Fruit fly (Drosophila melanogaster) whole organism, embryonic: ENCODE data around the gene CG43245.
A peak's percentile ranks its signal among the peaks of the same experiment; 100 is the strongest.

ENCODE experiments used
- Awh ChIP-seq: fragments of 200-800 bp; sonication (Bioruptor generic); IDR thresholded peaks from 2 replicates; pipeline ENCODE4, ENCODE4 v1.3.6; 2022; ENCODE audit warnings: missing biosample characterization, missing genetic modification characterization
- Bteb2 ChIP-seq: fragments of 200-800 bp; sonication (Bioruptor generic); optimal IDR thresholded peaks from 2 replicates; lab custom pipeline; 2016; ENCODE audit warnings: missing biosample characterization, missing genetic modification characterization
- CG10565 ChIP-seq: fragments of 200-800 bp; sonication (Bioruptor generic); optimal IDR thresholded peaks from 3 replicates; lab custom pipeline; 2016; ENCODE audit warnings: missing biosample characterization, mild to moderate bottlenecking, missing genetic modification characterization
- CG12219 ChIP-seq: fragments of 200-800 bp; sonication (Bioruptor generic); optimal IDR thresholded peaks from 3 replicates; lab custom pipeline; 2018; ENCODE audit warnings: missing biosample characterization, mild to moderate bottlenecking, missing genetic modification characterization
- CG13624 ChIP-seq: fragments of 200-800 bp; sonication (Bioruptor generic); optimal IDR thresholded peaks from 2 replicates; lab custom pipeline; 2016; ENCODE audit warnings: missing biosample characterization, missing genetic modification characterization
- CG15011 ChIP-seq: fragments of 200-800 bp; sonication (Bioruptor generic); optimal IDR thresholded peaks from 3 replicates; lab custom pipeline; 2018; ENCODE audit warnings: missing biosample characterization, mild to moderate bottlenecking, missing genetic modification characterization
- CG15479 ChIP-seq: fragments of 200-800 bp; sonication (Bioruptor generic); optimal IDR thresholded peaks from 3 replicates; lab custom pipeline; 2019; ENCODE audit warnings: missing biosample characterization, mild to moderate bottlenecking, missing genetic modification characterization, moderate library complexity
- CG1602 ChIP-seq: fragments of 200-800 bp; sonication (Bioruptor generic); optimal IDR thresholded peaks from 3 replicates; lab custom pipeline; 2016; ENCODE audit warnings: missing biosample characterization, missing genetic modification characterization
- CG16779 ChIP-seq: fragments of 200-800 bp; sonication (Bioruptor generic); IDR thresholded peaks from 2 replicates; pipeline ENCODE4 v1.3.6; 2022; ENCODE audit warnings: missing biosample characterization, missing genetic modification characterization
- CG17802 ChIP-seq: fragments of 200-800 bp; sonication (Bioruptor generic); optimal IDR thresholded peaks from 2 replicates; lab custom pipeline; 2018; ENCODE audit warnings: missing biosample characterization, mild to moderate bottlenecking, missing genetic modification characterization, moderate library complexity
- CG18011 ChIP-seq: fragments of 200-800 bp; sonication (Bioruptor generic); optimal IDR thresholded peaks from 2 replicates; lab custom pipeline; 2017; ENCODE audit warnings: missing biosample characterization, missing genetic modification characterization, mild to moderate bottlenecking, moderate library complexity, missing genotype
- CG31224 ChIP-seq: fragments of 200-800 bp; sonication (Bioruptor generic); IDR thresholded peaks from 2 replicates; pipeline ENCODE4 v1.3.6; 2022; ENCODE audit warnings: missing biosample characterization, missing genetic modification characterization
- CG3407 ChIP-seq: fragments of 200-800 bp; sonication (Bioruptor generic); optimal IDR thresholded peaks from 2 replicates; lab custom pipeline; 2018; ENCODE audit warnings: missing biosample characterization, mild to moderate bottlenecking, missing genetic modification characterization
- CG34224 ChIP-seq: fragments of 200-800 bp; sonication (Bioruptor generic); IDR thresholded peaks from 3 replicates; pipeline ENCODE4 v1.3.6; 2022; ENCODE audit warnings: missing biosample characterization, missing genetic modification characterization; ENCODE audit not compliant: partially characterized antibody
- CG3726 ChIP-seq: fragments of 200-800 bp; sonication (Bioruptor generic); IDR thresholded peaks from 3 replicates; pipeline ENCODE4, ENCODE4 v1.3.6; 2022; ENCODE audit warnings: missing biosample characterization, missing genetic modification characterization
- CG7357 ChIP-seq: fragments of 200-800 bp; sonication (Bioruptor generic); IDR thresholded peaks from 3 replicates; pipeline ENCODE4 v1.3.6; 2022; ENCODE audit warnings: missing biosample characterization, missing genetic modification characterization
- CG8290 ChIP-seq, 3 experiments: fragments of 200-800 bp; sonication (Bioruptor generic); optimal IDR thresholded peaks; 2 replicates each; lab custom pipeline; 2016 to 2019; ENCODE audit warnings: missing biosample characterization in 3 of 3, missing genetic modification characterization in 3 of 3, mild to moderate bottlenecking in 2 of 3, moderate library complexity in 1 of 3
- CG9215 ChIP-seq: fragments of 200-800 bp; sonication (Bioruptor generic); IDR thresholded peaks from 2 replicates; pipeline ENCODE4 v1.3.6; 2022; ENCODE audit warnings: missing biosample characterization, missing genetic modification characterization
- CG9609 ChIP-seq: fragments of 200-800 bp; sonication (Bioruptor generic); optimal IDR thresholded peaks from 3 replicates; lab custom pipeline; 2016; ENCODE audit warnings: missing biosample characterization, missing genetic modification characterization
- CG9797 ChIP-seq: fragments of 200-800 bp; sonication (Bioruptor generic); optimal IDR thresholded peaks from 3 replicates; lab custom pipeline; 2018; ENCODE audit warnings: missing biosample characterization, mild to moderate bottlenecking, missing genetic modification characterization
- CrebB ChIP-seq: fragments of 200-800 bp; sonication (Bioruptor generic); optimal IDR thresholded peaks from 3 replicates; lab custom pipeline; 2018; ENCODE audit warnings: missing biosample characterization, mild to moderate bottlenecking, missing genetic modification characterization
- Dad ChIP-seq: fragments of 200-800 bp; sonication (Bioruptor generic); optimal IDR thresholded peaks from 3 replicates; lab custom pipeline; 2016; ENCODE audit warnings: missing biosample characterization, missing genetic modification characterization
- Dip3 ChIP-seq: fragments of 200-800 bp; sonication (Bioruptor generic); optimal IDR thresholded peaks from 3 replicates; lab custom pipeline; 2016; ENCODE audit warnings: missing biosample characterization, missing genetic modification characterization
- Doc3 ChIP-seq: fragments of 200-800 bp; sonication (Bioruptor generic); IDR thresholded peaks from 3 replicates; pipeline ENCODE4 v1.3.6; 2022; ENCODE audit warnings: missing biosample characterization, missing genetic modification characterization; ENCODE audit not compliant: partially characterized antibody
- Hey ChIP-seq: fragments of 200-800 bp; sonication (Bioruptor generic); optimal IDR thresholded peaks from 3 replicates; lab custom pipeline; 2018; ENCODE audit warnings: missing biosample characterization, mild to moderate bottlenecking, missing genetic modification characterization
- Hmr ChIP-seq: fragments of 200-800 bp; sonication (Bioruptor generic); optimal IDR thresholded peaks from 3 replicates; lab custom pipeline; 2017; ENCODE audit warnings: mild to moderate bottlenecking, missing biosample characterization, missing genetic modification reagents, missing genetic modification characterization
- Meics ChIP-seq: fragments of 200-800 bp; sonication (Bioruptor generic); optimal IDR thresholded peaks from 2 replicates; lab custom pipeline; 2017; ENCODE audit warnings: missing biosample characterization, mild to moderate bottlenecking, missing genetic modification characterization
- Mes4 ChIP-seq: fragments of 200-800 bp; sonication (Bioruptor generic); optimal IDR thresholded peaks from 2 replicates; lab custom pipeline; 2016; ENCODE audit warnings: missing biosample characterization, missing genetic modification characterization
- Poxn ChIP-seq: fragments of 200-800 bp; sonication (Bioruptor generic); IDR thresholded peaks from 2 replicates; pipeline ENCODE4 v1.3.6; 2022; ENCODE audit warnings: missing biosample characterization, missing genetic modification characterization
- Rfx ChIP-seq: fragments of 200-800 bp; sonication (Bioruptor generic); IDR thresholded peaks from 2 replicates; pipeline ENCODE4 v1.3.6; 2022; ENCODE audit warnings: missing biosample characterization, missing genetic modification characterization
- amos ChIP-seq: fragments of 200-800 bp; sonication (Bioruptor generic); IDR thresholded peaks from 2 replicates; pipeline ENCODE4 v1.3.6; 2022; ENCODE audit warnings: missing biosample characterization, missing genetic modification characterization; ENCODE audit not compliant: partially characterized antibody
- ap ChIP-seq: fragments of 200-800 bp; sonication (Bioruptor generic); IDR thresholded peaks from 2 replicates; pipeline ENCODE4 v1.3.6; 2022; ENCODE audit warnings: missing biosample characterization, missing genetic modification characterization
- br ChIP-seq: fragments of >200 bp; optimal IDR thresholded peaks from 2 replicates; lab custom pipeline; 2017
- chif ChIP-seq, 2 experiments: fragments of 200-800 bp; sonication (Bioruptor generic); optimal IDR thresholded peaks; 3 replicates each; lab custom pipeline; 2016; ENCODE audit warnings: missing biosample characterization in 2 of 2, missing genetic modification characterization in 2 of 2
- chm ChIP-seq: fragments of 200-800 bp; sonication (Bioruptor generic); IDR thresholded peaks from 2 replicates; pipeline ENCODE4 v1.3.6; 2022; ENCODE audit warnings: missing biosample characterization, missing genetic modification characterization
- corto ChIP-seq: fragments of 200-800 bp; sonication (Bioruptor generic); optimal IDR thresholded peaks from 2 replicates; lab custom pipeline; 2016; ENCODE audit warnings: missing biosample characterization, mild to moderate bottlenecking, missing genetic modification characterization, moderate library complexity
- ems ChIP-seq: fragments of 200-800 bp; sonication (Bioruptor generic); optimal IDR thresholded peaks from 3 replicates; lab custom pipeline; 2016; ENCODE audit warnings: missing biosample characterization, missing genetic modification characterization
- fd3F ChIP-seq: fragments of 200-800 bp; sonication (Bioruptor generic); optimal IDR thresholded peaks from 2 replicates; lab custom pipeline; 2018; ENCODE audit warnings: missing biosample characterization, mild to moderate bottlenecking, missing genetic modification characterization, moderate library complexity
- grau ChIP-seq: fragments of 200-800 bp; optimal IDR thresholded peaks from 3 replicates; lab custom pipeline; 2019; ENCODE audit warnings: missing biosample characterization, mild to moderate bottlenecking, missing genetic modification characterization, moderate library complexity
- hbn ChIP-seq: fragments of 200-800 bp; sonication (Bioruptor generic); IDR thresholded peaks from 2 replicates; pipeline ENCODE4 v1.3.6; 2022; ENCODE audit warnings: missing biosample characterization, missing genetic modification characterization; ENCODE audit not compliant: partially characterized antibody
- hkb ChIP-seq, 2 experiments: fragments of 200-800 bp in 1 of 2; fragments of >200 bp in 1 of 2; sonication (Bioruptor generic) in 1 of 2; IDR thresholded peaks in 1 of 2; optimal IDR thresholded peaks in 1 of 2; 2 replicates each; pipeline versions ENCODE4 v1.3.6 to Lab custom; 2017 to 2022; ENCODE audit warnings: missing biosample characterization in 1 of 2, missing genetic modification characterization in 1 of 2
- jigr1 ChIP-seq: fragments of 200-800 bp; sonication (Bioruptor generic); IDR thresholded peaks from 3 replicates; pipeline ENCODE4 v1.3.6; 2022; ENCODE audit warnings: missing biosample characterization, missing genetic modification characterization
- odd ChIP-seq: fragments of 200-800 bp; sonication (Bioruptor generic); optimal IDR thresholded peaks from 2 replicates; lab custom pipeline; 2017; ENCODE audit warnings: missing biosample characterization, mild to moderate bottlenecking, missing genetic modification characterization
- org-1 ChIP-seq: fragments of 200-800 bp; sonication (Bioruptor generic); optimal IDR thresholded peaks from 2 replicates; lab custom pipeline; 2017; ENCODE audit warnings: missing biosample characterization, missing genetic modification characterization
- otp ChIP-seq: fragments of 200-800 bp; sonication (Bioruptor generic); IDR thresholded peaks from 3 replicates; pipeline ENCODE4, ENCODE4 v1.3.6; 2022; ENCODE audit warnings: missing biosample characterization, missing genetic modification characterization
- psq ChIP-seq: fragments of 200-800 bp; sonication (Bioruptor generic); optimal IDR thresholded peaks from 2 replicates; lab custom pipeline; 2017; ENCODE audit warnings: missing biosample characterization, missing genetic modification characterization
- slbo ChIP-seq: fragments of 200-800 bp; sonication (Bioruptor generic); IDR thresholded peaks from 2 replicates; pipeline ENCODE4 v1.3.6; 2022; ENCODE audit warnings: missing biosample characterization, missing genetic modification characterization
- sna ChIP-seq: fragments of 200-800 bp; sonication (Bioruptor generic); IDR thresholded peaks from 2 replicates; pipeline ENCODE4 v1.3.6; 2022; ENCODE audit warnings: missing biosample characterization, missing genetic modification characterization; ENCODE audit not compliant: partially characterized antibody
- tap ChIP-seq: fragments of 200-800 bp; optimal IDR thresholded peaks from 3 replicates; lab custom pipeline; 2019; ENCODE audit warnings: missing biosample characterization, mild to moderate bottlenecking, missing genetic modification characterization, moderate library complexity
- tup ChIP-seq: fragments of 200-800 bp; sonication (Bioruptor generic); optimal IDR thresholded peaks from 2 replicates; lab custom pipeline; 2016; ENCODE audit warnings: missing biosample characterization, mild to moderate bottlenecking, missing genetic modification characterization, moderate library complexity

Gene CG43245

dm6 chr3L:10735095-10735494 is 36.6 kb upstream of the CG43245 start (continued):
- TF ChIP-seq grau (peak; percentile 75), chm (GFP tag; lab: Robert Waterston, UW) (0 out of 2 replicates have a peak, but pooled peaks have one; percentile 56), fd3F (peak; percentile 50), Mes4 (peak; percentile 7), CrebB (peak; percentile 41), CG10565 (GFP tag; lab: Kevin White, UChicago) (no peak), Dip3 (peak; percentile 50), CG17802 (tag; lab: Kevin White, UChicago) (peak; percentile 40), CG8290 (GFP tag; optimal IDR thresholded peaks at IDR 0.05; lab: Kevin White, UChicago) (peak; percentile 10), CG8290 (tag; optimal IDR thresholded peaks at IDR 0.05; lab: Kevin White, UChicago) (peak in 1 of 2 experiments; percentile 65), CG1602 (GFP tag; lab: Kevin White, UChicago) (peak; percentile 56), hbn (GFP tag; lab: Robert Waterston, UW) (no peak), Doc3 (no peak), slbo (GFP tag; lab: Robert Waterston, UW) (peak; percentile 78), psq (GFP tag; lab: Kevin White, UChicago) (no peak), Rfx (GFP tag; lab: Robert Waterston, UW) (peak; percentile 76), sna (GFP tag; lab: Robert Waterston, UW) (no peak), CG3407 (GFP tag; lab: Kevin White, UChicago) (no peak), CG12219 (GFP tag; lab: Kevin White, UChicago) (peak; percentile 58), amos (GFP tag; lab: Robert Waterston, UW) (no peak), CG31224 (GFP tag; lab: Robert Waterston, UW) (no peak), Awh (GFP tag; lab: Robert Waterston, UW) (peak; percentile 73; the same call in 1 of the 2 replicates), CG7357 (GFP tag; lab: Robert Waterston, UW) (0 out of 3 replicates have a peak, but pooled peaks have one; percentile 23), ap (peak; percentile 35), CG3726 (no peak), Dad (GFP tag; lab: Kevin White, UChicago) (peak; percentile 69), hkb (optimal IDR thresholded peaks at IDR 0.05; lab: Kevin White, UChicago) (no peak), hkb (GFP tag; IDR thresholded peaks at IDR 0.05; lab: Robert Waterston, UW) (0 out of 2 replicates have a peak, but pooled peaks have one; percentile 16), tup (GFP tag; lab: Kevin White, UChicago) (no peak), CG34224 (GFP tag; lab: Robert Waterston, UW) (no peak), corto (GFP tag; lab: Kevin White, UChicago) (no peak), CG9215 (GFP tag; lab: Robert Waterston, UW) (0 out of 2 replicates have a peak, but pooled peaks have one; percentile 31), CG18011 (GFP tag; lab: Kevin White, UChicago) (no peak), org-1 (peak; percentile 23), jigr1 (GFP tag; lab: Robert Waterston, UW) (no peak), Hmr (GFP tag; lab: Kevin White, UChicago) (peak; percentile 72), Poxn (GFP tag; lab: Robert Waterston, UW) (no peak), br (lab: Kevin White, UChicago) (no peak), CG13624 (GFP tag; lab: Kevin White, UChicago) (peak; percentile 79), CG16779 (no peak), odd (peak; percentile 22), CG15011 (GFP tag; lab: Kevin White, UChicago) (peak; percentile 51), tap (tag; lab: Kevin White, UChicago) (no peak), CG9609 (GFP tag; lab: Kevin White, UChicago) (peak; percentile 61), CG9797 (no peak), chif (GFP tag; optimal IDR thresholded peaks at IDR 0.05; lab: Kevin White, UChicago) (peak; percentile 13 to 37), Bteb2 (GFP tag; lab: Kevin White, UChicago) (peak; percentile 60), Hey (tag; lab: Kevin White, UChicago) (no peak), CG15479 (GFP tag; lab: Kevin White, UChicago) (no peak), Meics (GFP tag; lab: Kevin White, UChicago) (peak; percentile 58), ems (peak; percentile 51), otp (GFP tag; lab: Robert Waterston, UW) (0 out of 3 replicates have a peak, but pooled peaks have one; percentile 50)
